Worm (Caenorhabditis elegans): ENCODE data around the gene C56G2.22.

DNA sequence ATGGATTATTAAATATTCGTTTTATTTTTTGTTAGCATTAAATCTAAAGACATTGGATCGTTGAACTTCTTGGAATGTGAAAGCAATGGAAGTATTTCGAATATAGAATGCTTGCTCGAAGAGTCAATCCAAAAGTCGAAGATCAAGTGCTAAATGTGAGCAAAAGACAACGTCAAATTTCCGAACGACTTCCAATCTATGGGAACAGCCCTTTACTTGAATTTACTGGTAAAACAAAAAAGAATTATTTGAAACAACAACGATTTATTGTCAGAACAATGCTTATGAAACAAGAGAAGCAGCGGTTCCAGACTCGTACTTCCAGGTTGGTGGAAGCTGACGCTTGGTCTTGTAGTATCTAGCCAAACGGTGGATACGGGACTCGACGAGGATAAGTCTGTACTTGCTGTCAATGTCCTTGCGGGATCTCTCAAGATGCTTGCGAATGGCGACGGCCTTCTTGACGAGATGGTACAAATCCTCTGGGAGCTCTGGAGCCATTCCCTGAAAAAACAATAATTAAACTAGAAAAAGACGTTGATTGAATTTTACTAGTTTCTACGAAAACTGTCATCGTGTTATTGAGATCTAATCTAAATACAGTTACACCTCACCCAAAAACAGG lies 27.7 kb downstream of the C56G2.22 start:
- TF ChIP-seq dve-1 (tag; optimal IDR thresholded peaks at IDR 0.05) (no peak), eyg-1 (tag; optimal IDR thresholded peaks at IDR 0.05) (no peak), sdc-2 (tag; optimal IDR thresholded peaks at IDR 0.05) (no peak), pqm-1 (tag; optimal IDR thresholded peaks at IDR 0.05) (no peak)

Measured in whole organism, late embryonic.